Worm (Caenorhabditis elegans) whole organism, L2 larva: ENCODE measurements around the gene irld-45.

Source experiments
- ZK546.5 ChIP-seq: sonication (generic microtip); optimal IDR thresholded peaks from 2 replicates; lab custom pipeline; 2017; ENCODE audit warnings: missing biosample characterization, missing genetic modification characterization
- alr-1 ChIP-seq: fragments of 150-350 bp; optimal IDR thresholded peaks from 2 replicates; lab custom pipeline; 2014; ENCODE audit warnings: missing biosample characterization, missing genetic modification characterization
- ama-1 ChIP-seq: fragments of 150-350 bp; optimal IDR thresholded peaks from 2 replicates; lab custom pipeline; 2018; ENCODE audit warnings: inconsistent platforms
- blmp-1 ChIP-seq: sonication (generic microtip); optimal IDR thresholded peaks from 2 replicates; lab custom pipeline; 2017; ENCODE audit warnings: missing genetic modification characterization, mild to moderate bottlenecking, missing compliant biosample characterization, antibody characterized with exemption, moderate library complexity; ENCODE audit not compliant: insufficient read depth
- egl-27 ChIP-seq: sonication (generic microtip); optimal IDR thresholded peaks from 3 replicates; lab custom pipeline; 2017; ENCODE audit warnings: missing biosample characterization, missing genetic modification reagents, missing genetic modification characterization
- fos-1 ChIP-seq: fragments of 150-350 bp; optimal IDR thresholded peaks from 2 replicates; lab custom pipeline; 2014; ENCODE audit warnings: missing biosample characterization, missing genetic modification characterization
- lsy-2 ChIP-seq, 2 experiments: fragments of 150-350 bp in 1 of 2; sonication (generic microtip) in 1 of 2; optimal IDR thresholded peaks; 2 replicates each; lab custom pipeline; 2014 to 2017; ENCODE audit warnings: missing biosample characterization in 2 of 2, missing genetic modification characterization in 2 of 2
- mab-5 ChIP-seq: fragments of 150-350 bp; optimal IDR thresholded peaks from 2 replicates; lab custom pipeline; 2014; ENCODE audit warnings: missing biosample characterization, missing genetic modification characterization
- mdl-1 ChIP-seq, 2 experiments: fragments of 150-350 bp in 1 of 2; sonication (generic microtip) in 1 of 2; optimal IDR thresholded peaks; 2 replicates each; lab custom pipeline; 2017; ENCODE audit warnings: missing biosample characterization in 2 of 2, missing genetic modification characterization in 2 of 2
- nhr-237 ChIP-seq: fragments of 150-350 bp; optimal IDR thresholded peaks from 2 replicates; lab custom pipeline; 2014; ENCODE audit warnings: missing biosample characterization, missing genetic modification characterization
- nhr-77 ChIP-seq: fragments of 150-350 bp; optimal IDR thresholded peaks from 2 replicates; lab custom pipeline; 2014; ENCODE audit warnings: missing biosample characterization, missing genetic modification characterization
- unc-62 ChIP-seq: fragments of 150-350 bp; optimal IDR thresholded peaks from 2 replicates; lab custom pipeline; 2014; ENCODE audit warnings: missing biosample characterization, missing genetic modification reagents, missing genetic modification characterization
- ztf-4 ChIP-seq: fragments of 150-350 bp; optimal IDR thresholded peaks from 2 replicates; lab custom pipeline; 2014; ENCODE audit warnings: missing biosample characterization, missing genetic modification characterization

DNA sequence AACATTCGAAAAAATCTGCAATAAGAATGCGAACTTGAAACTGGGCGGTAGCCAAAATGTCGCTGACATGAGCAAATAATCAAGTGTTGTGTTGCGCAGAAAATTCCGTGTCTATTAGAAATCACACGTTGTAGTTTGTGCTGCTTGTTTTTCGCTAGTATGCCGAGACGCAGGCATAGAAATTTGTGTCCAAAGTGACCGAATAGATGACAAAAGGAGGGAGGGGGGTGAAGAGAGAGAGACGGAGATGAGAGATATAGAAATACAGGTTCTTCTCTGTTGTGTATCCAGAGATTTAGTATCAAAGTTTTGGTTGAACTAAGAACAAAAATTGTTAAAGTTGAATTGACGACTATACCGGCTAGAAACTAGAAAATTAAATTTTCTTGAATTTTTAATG, 20.8 kb upstream of the irld-45 start:
- TF ChIP-seq mdl-1 (tag; optimal IDR thresholded peaks at IDR 0.05; lab: Kevin White, UChicago), result no peak
- no peak for TF ChIP-seq ztf-4
- TF ChIP-seq ama-1 (lab: Kevin White, UChicago), result no peak
- no peak for TF ChIP-seq blmp-1 (tag; lab: Kevin White, UChicago)
- no peak for TF ChIP-seq nhr-237
- no peak for TF ChIP-seq unc-62 (GFP tag; lab: Kevin White, UChicago)
- TF ChIP-seq ZK546.5 (tag; lab: Kevin White, UChicago), result no peak
- TF ChIP-seq egl-27 (tag; lab: Kevin White, UChicago), result peak; percentile 57
- no peak for TF ChIP-seq lsy-2 (tag; optimal IDR thresholded peaks at IDR 0.05; lab: Kevin White, UChicago)
- peak; percentile 35 for TF ChIP-seq fos-1 (tag; lab: Kevin White, UChicago)
- no peak for TF ChIP-seq mab-5 (tag; lab: Kevin White, UChicago)
- TF ChIP-seq nhr-77 (tag; lab: Kevin White, UChicago), result no peak
- TF ChIP-seq alr-1 (tag; lab: Kevin White, UChicago), result no peak
